Worm (Caenorhabditis elegans): ENCODE results near the gene smvt-1.
A peak's percentile ranks its signal among the peaks of the same experiment; 100 is the strongest.

The smvt-1 gene

ce11 chrX:2516949-2517696 lies 31.7 kb downstream of the smvt-1 start:
- TF ChIP-seq egrh-3 (GFP tag; IDR thresholded peaks at IDR 0.05) = peak; percentile 65; the same call in 1 of the 2 replicates
- no peak for TF ChIP-seq ceh-91 (GFP tag; IDR thresholded peaks at IDR 0.05)
- no peak for TF ChIP-seq mel-28 (tag; optimal IDR thresholded peaks at IDR 0.05; ENCODE audit: borderline replicate concordance)
- no peak for TF ChIP-seq lin-26 (GFP tag; IDR thresholded peaks at IDR 0.05)

ce11 chrX:2515224-2515623 lies 33.6 kb downstream of the smvt-1 start, which contains the start of gene syg-1:
Gene syg-1 (minus strand): TSS chrX:2515324.
- TF ChIP-seq nfya-2 (GFP tag; IDR thresholded peaks at IDR 0.05) (no peak), cebp-1 (GFP tag; IDR thresholded peaks at IDR 0.05) (no peak), cebp-1 (tag; optimal IDR thresholded peaks at IDR 0.05) (no peak), sptf-2 (GFP tag; optimal IDR thresholded peaks at IDR 0.05) (no peak), ztf-22 (GFP tag; optimal IDR thresholded peaks at IDR 0.05) (no peak)

ce11 chrX:2513667-2514198 lies 35.1 kb downstream of the smvt-1 start:
- TF ChIP-seq zfh-2 (GFP tag; conservative IDR thresholded peaks at IDR 0.05) = 0 out of 2 replicates have a peak, but pooled peaks have one; percentile 40
- no peak for TF ChIP-seq K12H6.12 (tag; optimal IDR thresholded peaks at IDR 0.05)

ce11 chrX:2508449-2508848 lies 40.3 kb downstream of the smvt-1 start, which contains the start of gene K02E10.7:
Gene K02E10.7 (minus strand): TSS chrX:2508549.
- no peak for TF ChIP-seq efl-1 (GFP tag; optimal IDR thresholded peaks at IDR 0.05)
- TF ChIP-seq K12H6.12 (tag; optimal IDR thresholded peaks at IDR 0.05) = no peak

ce11 chrX:2506738-2507137 lies 42.0 kb downstream of the smvt-1 start:
- no peak for TF ChIP-seq F52B5.7 (tag; optimal IDR thresholded peaks at IDR 0.05)
- TF ChIP-seq nhr-27 (tag; optimal IDR thresholded peaks at IDR 0.05) = no peak
- no peak for TF ChIP-seq snpc-4 (GFP tag; optimal IDR thresholded peaks at IDR 0.05)
- no peak for TF ChIP-seq snpc-4 (tag; optimal IDR thresholded peaks at IDR 0.05)
- no peak for TF ChIP-seq ztf-26 (tag; optimal IDR thresholded peaks at IDR 0.05)
- TF ChIP-seq tbx-9 (tag; optimal IDR thresholded peaks at IDR 0.05; ENCODE audit: borderline replicate concordance) = no peak
- TF ChIP-seq tbp1 (GFP tag; optimal IDR thresholded peaks at IDR 0.05) = no peak
- TF ChIP-seq him-1 (tag; optimal IDR thresholded peaks at IDR 0.05) = no peak
- TF ChIP-seq madf-8 (GFP tag; conservative IDR thresholded peaks at IDR 0.05) = no peak
- no peak for TF ChIP-seq attf-3 (GFP tag; conservative IDR thresholded peaks at IDR 0.05)
- TF ChIP-seq ama-1 (optimal IDR thresholded peaks at IDR 0.05) = no peak
- TF ChIP-seq ama-1 (GFP tag; optimal IDR thresholded peaks at IDR 0.05) = no peak
- TF ChIP-seq B0035.1 (tag; optimal IDR thresholded peaks at IDR 0.05) = no peak

- no peak for TF ChIP-seq F57A8.1 (GFP tag; optimal IDR thresholded peaks at IDR 0.05)
- no peak for TF ChIP-seq tbx-9 (tag; optimal IDR thresholded peaks at IDR 0.05; ENCODE audit: borderline replicate concordance)
- TF ChIP-seq him-1 (tag; optimal IDR thresholded peaks at IDR 0.05) = no peak
- TF ChIP-seq dox-1 (GFP tag; IDR thresholded peaks at IDR 0.05) = no peak
- TF ChIP-seq madf-3 (GFP tag; IDR thresholded peaks at IDR 0.05) = no peak
- TF ChIP-seq F22D6.2 (tag; optimal IDR thresholded peaks at IDR 0.05) = no peak
- TF ChIP-seq ztf-25 (GFP tag; IDR thresholded peaks at IDR 0.05) = no peak
- no peak for TF ChIP-seq madf-8 (GFP tag; conservative IDR thresholded peaks at IDR 0.05)
- no peak for TF ChIP-seq hlh-26 (GFP tag; conservative IDR thresholded peaks at IDR 0.05)
- no peak for TF ChIP-seq tlf-1 (GFP tag; optimal IDR thresholded peaks at IDR 0.05)
- TF ChIP-seq attf-6 (GFP tag; IDR thresholded peaks at IDR 0.05) = no peak
These were observed 51.0 kb downstream of the smvt-1 start for ce11 chrX:2497816-2498215.

All from whole organism, young adult.